Worm (Caenorhabditis elegans): Measurements from ENCODE around the gene F54D1.6.

Gene F54D1.6

DNA sequence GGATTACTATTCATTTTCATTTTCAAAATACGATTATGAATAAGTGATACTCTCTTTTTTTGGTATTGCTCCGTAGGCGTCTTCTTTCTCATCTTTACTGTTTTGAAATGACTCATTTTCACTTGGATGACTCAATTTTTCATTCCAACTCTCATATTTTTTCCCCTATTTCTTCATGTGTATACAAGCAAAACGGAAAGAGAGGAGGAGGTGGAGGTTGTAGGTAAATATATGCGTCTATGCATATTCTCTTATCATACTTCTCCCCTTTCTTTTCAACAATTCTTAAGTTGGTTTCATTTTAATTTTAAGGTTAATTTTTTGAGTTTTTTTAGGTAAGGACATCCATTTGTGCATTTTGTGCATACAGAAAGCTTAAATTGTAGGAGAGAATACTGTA is 1.5 kb upstream of the F54D1.6 start:
- TF ChIP-seq fos-1 (tag; optimal IDR thresholded peaks at IDR 0.05) (peak; percentile 66), peb-1 (tag; optimal IDR thresholded peaks at IDR 0.05) (no peak)

DNA sequence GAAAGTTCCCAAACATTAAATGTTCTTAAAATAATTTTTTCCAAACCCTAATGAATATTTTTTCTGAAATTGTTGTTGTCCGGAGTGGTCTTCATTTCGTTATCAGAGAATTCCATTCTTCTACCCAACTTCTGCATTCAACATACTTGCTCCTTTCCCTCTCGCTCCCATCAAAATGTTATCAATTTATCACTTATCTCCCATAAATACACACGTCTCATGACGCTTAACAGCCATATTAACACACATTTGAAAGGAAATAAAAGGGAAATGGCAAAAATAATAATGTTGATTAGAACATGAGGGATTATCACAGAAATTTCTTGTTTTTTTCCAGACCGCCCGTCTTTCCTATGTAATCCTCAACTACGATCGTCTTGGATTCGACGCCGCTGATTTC is 1.4 kb downstream of the F54D1.6 start:
- TF ChIP-seq F13H6.1 (tag; optimal IDR thresholded peaks at IDR 0.05) (no peak), ztf-11 (tag; optimal IDR thresholded peaks at IDR 0.05) (no peak), peb-1 (tag; optimal IDR thresholded peaks at IDR 0.05) (no peak), C34F6.9 (tag; optimal IDR thresholded peaks at IDR 0.05) (no peak), alr-1 (tag; optimal IDR thresholded peaks at IDR 0.05) (no peak), sem-4 (tag; optimal IDR thresholded peaks at IDR 0.05) (no peak), ceh-16 (tag; optimal IDR thresholded peaks at IDR 0.05) (no peak), skn-1 (tag; optimal IDR thresholded peaks at IDR 0.05) (peak; percentile 23), Y55F3AM.14 (GFP tag; optimal IDR thresholded peaks at IDR 0.05) (no peak), ceh-82 (tag; optimal IDR thresholded peaks at IDR 0.05) (no peak), sma-9 (GFP tag; optimal IDR thresholded peaks at IDR 0.05) (peak; percentile 20), sma-9 (tag; optimal IDR thresholded peaks at IDR 0.05) (no peak), lin-13 (GFP tag; optimal IDR thresholded peaks at IDR 0.05) (no peak), unc-62 (GFP tag; optimal IDR thresholded peaks at IDR 0.05) (no peak), nhr-11 (tag; optimal IDR thresholded peaks at IDR 0.05) (no peak), ZK546.5 (tag; optimal IDR thresholded peaks at IDR 0.05) (no peak), elt-3 (tag; optimal IDR thresholded peaks at IDR 0.05) (no peak), gmeb-1 (tag; optimal IDR thresholded peaks at IDR 0.05) (peak; percentile 45), egl-27 (tag; optimal IDR thresholded peaks at IDR 0.05) (no peak), nhr-23 (tag; optimal IDR thresholded peaks at IDR 0.05) (no peak), fos-1 (tag; optimal IDR thresholded peaks at IDR 0.05) (peak; percentile 98), unc-39 (tag; optimal IDR thresholded peaks at IDR 0.05) (no peak), nhr-6 (tag; optimal IDR thresholded peaks at IDR 0.05) (no peak), nhr-12 (tag; optimal IDR thresholded peaks at IDR 0.05) (no peak), blmp-1 (tag; optimal IDR thresholded peaks at IDR 0.05; ENCODE audit: insufficient read depth) (no peak), unc-55 (GFP tag; optimal IDR thresholded peaks at IDR 0.05) (no peak), R02D3.7 (tag; optimal IDR thresholded peaks at IDR 0.05) (no peak), lin-11 (tag; optimal IDR thresholded peaks at IDR 0.05) (no peak), mdl-1 (tag; optimal IDR thresholded peaks at IDR 0.05) (no peak), nhr-129 (tag; optimal IDR thresholded peaks at IDR 0.05) (no peak), snpc-4 (tag; optimal IDR thresholded peaks at IDR 0.05) (no peak), nhr-21 (tag; optimal IDR thresholded peaks at IDR 0.05) (no peak), zag-1 (tag; optimal IDR thresholded peaks at IDR 0.05) (no peak), nhr-25 (tag; optimal IDR thresholded peaks at IDR 0.05) (no peak), dmd-4 (tag; optimal IDR thresholded peaks at IDR 0.05) (no peak), nhr-10 (tag; optimal IDR thresholded peaks at IDR 0.05) (no peak), crh-2 (tag; optimal IDR thresholded peaks at IDR 0.05) (peak; percentile 58)

DNA sequence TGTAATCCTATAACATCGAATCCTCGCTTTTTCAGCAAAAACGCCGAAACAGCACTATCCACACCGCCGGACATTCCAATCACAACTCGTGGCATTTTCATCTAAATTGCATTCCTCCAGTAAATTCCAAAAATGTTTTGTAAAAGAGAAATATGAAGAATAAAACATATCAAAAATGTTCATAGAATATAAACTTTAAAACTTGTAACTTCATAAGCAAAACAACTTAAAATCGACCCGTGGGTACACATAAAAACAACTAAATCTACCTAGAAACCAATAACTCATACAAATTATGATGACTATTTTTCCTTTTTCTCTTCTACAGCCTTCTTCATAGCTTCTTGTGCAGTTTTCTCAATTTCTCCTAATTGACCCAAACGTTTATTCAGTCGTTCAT is 9.2 kb downstream of the F54D1.6 start, which contains the start of gene mttu-1:
mttu-1 (minus strand) TSS at position 101 of the 400 bp plus-strand sequence.
- TF ChIP-seq F13H6.1 (tag; optimal IDR thresholded peaks at IDR 0.05) (no peak), egl-27 (tag; optimal IDR thresholded peaks at IDR 0.05) (no peak), unc-55 (GFP tag; optimal IDR thresholded peaks at IDR 0.05) (no peak), Y55F3AM.14 (GFP tag; optimal IDR thresholded peaks at IDR 0.05) (no peak), ama-1 (optimal IDR thresholded peaks at IDR 0.05) (no peak), C34F6.9 (tag; optimal IDR thresholded peaks at IDR 0.05) (no peak), lin-11 (tag; optimal IDR thresholded peaks at IDR 0.05) (no peak), ceh-16 (tag; optimal IDR thresholded peaks at IDR 0.05) (no peak), elt-1 (tag; optimal IDR thresholded peaks at IDR 0.05) (no peak), R02D3.7 (tag; optimal IDR thresholded peaks at IDR 0.05) (no peak), unc-62 (GFP tag; optimal IDR thresholded peaks at IDR 0.05) (no peak), nhr-10 (tag; optimal IDR thresholded peaks at IDR 0.05) (no peak)
